Fruit fly (Drosophila melanogaster): ENCODE results near the gene Ac3.

Ac3 gene

dm6 chr2L:21629149-21629813 lies 3.1 kb upstream of the Ac3 start:
- TF ChIP-seq h (optimal IDR thresholded peaks at IDR 0.05) (no peak), ttk (optimal IDR thresholded peaks at IDR 0.05) (no peak), Myc (optimal IDR thresholded peaks at IDR 0.05) (no peak), insv (optimal IDR thresholded peaks at IDR 0.05) (no peak), psq (optimal IDR thresholded peaks at IDR 0.05) (no peak), Sin3A (optimal IDR thresholded peaks at IDR 0.05) (no peak)

- TF ChIP-seq Sin3A (optimal IDR thresholded peaks at IDR 0.05) (no peak), h (optimal IDR thresholded peaks at IDR 0.05) (no peak)
Observed at dm6 chr2L:21629814-21630562, 2.4 kb upstream of the Ac3 start, which contains the start of gene Df31. Gene Df31, minus strand, starts transcription at chr2L:21629932.

- TF ChIP-seq h (optimal IDR thresholded peaks at IDR 0.05), result no peak
- TF ChIP-seq psq (optimal IDR thresholded peaks at IDR 0.05), result no peak
- no peak for TF ChIP-seq insv (optimal IDR thresholded peaks at IDR 0.05)
- TF ChIP-seq ttk (optimal IDR thresholded peaks at IDR 0.05), result no peak
- no peak for TF ChIP-seq Sin3A (optimal IDR thresholded peaks at IDR 0.05)
- TF ChIP-seq Myc (optimal IDR thresholded peaks at IDR 0.05), result no peak
Observed at dm6 chr2L:21630563-21630817, 1.9 kb upstream of the Ac3 start.

- TF ChIP-seq h (optimal IDR thresholded peaks at IDR 0.05) (no peak), Myc (optimal IDR thresholded peaks at IDR 0.05) (no peak), insv (optimal IDR thresholded peaks at IDR 0.05) (no peak), ttk (optimal IDR thresholded peaks at IDR 0.05) (no peak)
Observed at dm6 chr2L:21632909-21633308, 522 bp downstream of the Ac3 start.

- TF ChIP-seq psq (optimal IDR thresholded peaks at IDR 0.05), result no peak
- TF ChIP-seq Sin3A (optimal IDR thresholded peaks at IDR 0.05), result no peak
- no peak for TF ChIP-seq Myc (optimal IDR thresholded peaks at IDR 0.05)
- TF ChIP-seq insv (optimal IDR thresholded peaks at IDR 0.05), result no peak
- TF ChIP-seq ttk (optimal IDR thresholded peaks at IDR 0.05), result no peak
- TF ChIP-seq h (optimal IDR thresholded peaks at IDR 0.05), result no peak
Observed at dm6 chr2L:21648769-21649168, 16.4 kb downstream of the Ac3 start.

- TF ChIP-seq insv (optimal IDR thresholded peaks at IDR 0.05) (no peak), psq (optimal IDR thresholded peaks at IDR 0.05) (no peak), h (optimal IDR thresholded peaks at IDR 0.05) (no peak), Myc (optimal IDR thresholded peaks at IDR 0.05) (no peak)
Observed at dm6 chr2L:21657426-21657825, 25.0 kb downstream of the Ac3 start.

dm6 chr2L:21658529-21659009 lies 26.2 kb downstream of the Ac3 start, which contains the start of gene Cul2:
Gene Cul2, plus strand, starts transcription at chr2L:21658735.
- no peak for TF ChIP-seq h (optimal IDR thresholded peaks at IDR 0.05)
- TF ChIP-seq ttk (optimal IDR thresholded peaks at IDR 0.05), result no peak
- no peak for TF ChIP-seq Myc (optimal IDR thresholded peaks at IDR 0.05)
- TF ChIP-seq insv (optimal IDR thresholded peaks at IDR 0.05), result no peak
- no peak for TF ChIP-seq psq (optimal IDR thresholded peaks at IDR 0.05)
- no peak for TF ChIP-seq Sin3A (optimal IDR thresholded peaks at IDR 0.05)

dm6 chr2L:21676556-21676955 lies 44.2 kb downstream of the Ac3 start:
- TF ChIP-seq Sin3A (optimal IDR thresholded peaks at IDR 0.05) (no peak), psq (optimal IDR thresholded peaks at IDR 0.05) (no peak), insv (optimal IDR thresholded peaks at IDR 0.05) (no peak), ttk (optimal IDR thresholded peaks at IDR 0.05) (no peak), h (optimal IDR thresholded peaks at IDR 0.05) (no peak), Myc (optimal IDR thresholded peaks at IDR 0.05) (no peak)

- TF ChIP-seq psq (optimal IDR thresholded peaks at IDR 0.05) (no peak), h (optimal IDR thresholded peaks at IDR 0.05) (no peak), insv (optimal IDR thresholded peaks at IDR 0.05) (no peak), Myc (optimal IDR thresholded peaks at IDR 0.05) (no peak), Sin3A (optimal IDR thresholded peaks at IDR 0.05) (no peak), ttk (optimal IDR thresholded peaks at IDR 0.05) (no peak)
Observed at dm6 chr2L:21677480-21677930, 45.1 kb downstream of the Ac3 start, which contains the start of gene CG2225. Gene CG2225, minus strand, starts transcription at chr2L:21677530.

- TF ChIP-seq psq (optimal IDR thresholded peaks at IDR 0.05), result no peak
- TF ChIP-seq ttk (optimal IDR thresholded peaks at IDR 0.05), result no peak
- no peak for TF ChIP-seq h (optimal IDR thresholded peaks at IDR 0.05)
- no peak for TF ChIP-seq insv (optimal IDR thresholded peaks at IDR 0.05)
- no peak for TF ChIP-seq Sin3A (optimal IDR thresholded peaks at IDR 0.05)
- no peak for TF ChIP-seq Myc (optimal IDR thresholded peaks at IDR 0.05)
Observed at dm6 chr2L:21681322-21682268, 49.2 kb downstream of the Ac3 start, which contains the start of gene eEF2. Gene eEF2, minus strand, starts transcription at chr2L:21682164.

- TF ChIP-seq h (optimal IDR thresholded peaks at IDR 0.05), result no peak
- no peak for TF ChIP-seq insv (optimal IDR thresholded peaks at IDR 0.05)
- no peak for TF ChIP-seq Sin3A (optimal IDR thresholded peaks at IDR 0.05)
Observed at dm6 chr2L:21683053-21683767, 50.8 kb downstream of the Ac3 start.

All from Kc167 (cell line).